Fruit fly (Drosophila melanogaster): Measurements from ENCODE around the gene CG34331.

Gene CG34331

dm6 chrX:20159679-20160140 lies 37.5 kb downstream of the CG34331 start, which contains the start of gene Rab35:
TSS of gene Rab35 (minus strand) at chrX:20159872.
- TF ChIP-seq noc (tag; optimal IDR thresholded peaks at IDR 0.05) = no peak

dm6 chrX:20162586-20162985 lies 40.3 kb downstream of the CG34331 start:
- TF ChIP-seq noc (tag; optimal IDR thresholded peaks at IDR 0.05) = no peak

dm6 chrX:20165773-20166412 lies 43.6 kb downstream of the CG34331 start, which contains the start of gene Phf7:
TSS of gene Phf7 (minus strand) at chrX:20165830.
- no peak for TF ChIP-seq noc (tag; optimal IDR thresholded peaks at IDR 0.05)

- TF ChIP-seq noc (tag; optimal IDR thresholded peaks at IDR 0.05) = no peak
These were observed 44.3 kb downstream of the CG34331 start, which contains the start of gene CG9577 for dm6 chrX:20166484-20167038. TSS of gene CG9577 (plus strand) at chrX:20166673.

dm6 chrX:20169898-20170297 lies 47.6 kb downstream of the CG34331 start, which contains the start of the genes CG9581 and CG9578:
TSS of gene CG9581 (minus strand) at chrX:20169981.
TSS of gene CG9578 (plus strand) at chrX:20170222.
- TF ChIP-seq noc (tag; optimal IDR thresholded peaks at IDR 0.05) = no peak

dm6 chrX:20173464-20173995 lies 51.3 kb downstream of the CG34331 start, which contains the start of gene AnxB10:
TSS of gene AnxB10 (minus strand) at chrX:20173514.
- peak; percentile 38 for TF ChIP-seq noc (tag; optimal IDR thresholded peaks at IDR 0.05)
